Worm (Caenorhabditis elegans): ENCODE measurements around the gene F54D5.17.

F54D5.17 gene

DNA sequence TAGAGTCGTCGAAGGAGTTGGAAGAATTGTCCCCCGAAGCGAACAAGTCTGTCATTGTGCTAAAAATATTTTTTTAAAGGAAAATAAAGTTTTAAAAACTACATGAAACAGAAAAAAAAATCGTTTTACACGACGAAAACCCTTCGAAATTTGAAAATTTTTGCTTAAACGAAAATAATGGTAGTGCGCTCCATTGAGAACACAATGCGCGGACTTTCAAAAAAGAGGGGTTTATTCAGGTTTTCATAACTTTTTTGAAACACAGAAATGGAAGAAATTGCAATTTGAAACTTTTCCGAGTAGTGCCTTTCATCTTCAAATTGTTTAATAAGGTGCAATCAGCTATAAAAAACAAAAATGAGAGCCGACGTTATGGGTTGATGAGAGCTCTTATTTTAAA is 43.3 kb downstream of the F54D5.17 start, which contains the start of gene npp-5:
TSS of gene npp-5 (minus strand) at position 59 of the 400 bp plus-strand sequence.
- no peak for TF ChIP-seq nhr-27 (tag; optimal IDR thresholded peaks at IDR 0.05)
- TF ChIP-seq lin-54 (GFP tag; optimal IDR thresholded peaks at IDR 0.05) = peak; percentile 52
- TF ChIP-seq hmg-1.2 (GFP tag; IDR thresholded peaks at IDR 0.05) = no peak
- no peak for TF ChIP-seq rpc-1 (optimal IDR thresholded peaks at IDR 0.05)
- no peak for TF ChIP-seq rpc-1 (tag; optimal IDR thresholded peaks at IDR 0.05)
- no peak for TF ChIP-seq F23B12.7 (tag; optimal IDR thresholded peaks at IDR 0.05; ENCODE audit: insufficient read depth)
- no peak for TF ChIP-seq tbx-9 (tag; optimal IDR thresholded peaks at IDR 0.05; ENCODE audit: borderline replicate concordance)
- no peak for TF ChIP-seq unc-62 (GFP tag; optimal IDR thresholded peaks at IDR 0.05)
- TF ChIP-seq efl-1 (GFP tag; optimal IDR thresholded peaks at IDR 0.05) = peak; percentile 29
- TF ChIP-seq sdz-38 (tag; optimal IDR thresholded peaks at IDR 0.05) = no peak
- no peak for TF ChIP-seq madf-10 (tag; optimal IDR thresholded peaks at IDR 0.05)
- no peak for TF ChIP-seq ets-4 (GFP tag; optimal IDR thresholded peaks at IDR 0.05)
- TF ChIP-seq mcd-1 (GFP tag; IDR thresholded peaks at IDR 0.05) = peak; percentile 63; the same call in 1 of the 2 replicates
- TF ChIP-seq ceh-40 (GFP tag; IDR thresholded peaks at IDR 0.05) = no peak
- TF ChIP-seq B0336.3 (GFP tag; IDR thresholded peaks at IDR 0.05) = no peak
- TF ChIP-seq Y95B8A.8 (GFP tag; IDR thresholded peaks at IDR 0.05) = no peak
- TF ChIP-seq lsl-1 (GFP tag; optimal IDR thresholded peaks at IDR 0.05) = no peak

DNA sequence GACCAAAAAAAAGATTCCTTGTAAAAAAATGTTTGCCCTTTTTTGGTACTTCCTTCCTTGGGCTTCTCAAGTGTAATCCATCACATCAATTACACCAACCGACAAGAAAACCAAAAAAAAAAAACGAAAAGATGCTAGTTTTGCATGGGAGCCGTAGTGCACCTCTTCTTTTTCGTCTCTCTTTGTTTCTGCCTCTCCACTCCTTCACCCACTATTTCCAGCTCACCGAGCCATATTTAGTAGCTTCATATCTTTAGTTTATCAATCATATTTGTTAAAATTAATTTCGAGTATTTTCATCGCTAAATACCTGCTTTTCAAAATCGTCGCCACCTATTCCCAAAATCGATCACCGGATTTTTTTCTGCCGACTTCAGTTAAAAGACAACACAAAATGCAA is 44.3 kb downstream of the F54D5.17 start, which contains the start of gene F07A11.4:
TSS of gene F07A11.4 (plus strand) at position 301 of the 400 bp plus-strand sequence.
- TF ChIP-seq pbrm-1 (GFP tag; IDR thresholded peaks at IDR 0.05) = no peak
- TF ChIP-seq mcd-1 (GFP tag; IDR thresholded peaks at IDR 0.05) = no peak
- no peak for TF ChIP-seq K11D2.4 (GFP tag; IDR thresholded peaks at IDR 0.05)

DNA sequence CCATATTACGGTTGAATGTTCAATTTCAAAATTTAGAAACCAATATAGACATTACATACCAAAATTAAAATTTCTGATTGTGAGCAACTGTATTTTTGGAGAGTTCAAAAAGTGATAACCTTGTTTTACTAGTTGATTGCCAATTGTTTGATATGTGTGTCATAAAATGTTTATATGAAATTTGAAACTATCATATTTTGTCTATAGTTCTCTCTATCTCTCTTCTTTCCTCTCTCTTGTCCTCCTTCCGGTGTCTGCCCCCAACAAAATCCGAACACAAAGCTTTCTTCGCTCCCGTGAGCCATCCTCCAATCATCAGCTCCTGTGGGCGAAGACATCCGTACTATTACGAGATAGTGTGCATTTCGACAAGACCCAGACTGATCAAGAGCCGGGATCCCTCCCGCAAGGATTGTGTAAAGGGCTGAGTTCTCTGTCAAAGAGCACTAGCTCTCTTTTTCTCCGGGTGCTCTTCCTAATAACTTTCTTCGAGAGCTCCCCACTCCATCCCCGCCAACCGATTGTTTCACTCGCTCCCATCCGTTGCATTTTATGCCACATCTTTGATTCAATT is 46.0 kb downstream of the F54D5.17 start:
- TF ChIP-seq ztf-3 (GFP tag; optimal IDR thresholded peaks at IDR 0.05) (no peak), sea-2 (GFP tag; IDR thresholded peaks at IDR 0.05) (no peak), ztf-6 (GFP tag; IDR thresholded peaks at IDR 0.05) (no peak), K12H6.12 (tag; optimal IDR thresholded peaks at IDR 0.05) (no peak), zfh-2 (GFP tag; conservative IDR thresholded peaks at IDR 0.05) (peak; percentile 78)

DNA sequence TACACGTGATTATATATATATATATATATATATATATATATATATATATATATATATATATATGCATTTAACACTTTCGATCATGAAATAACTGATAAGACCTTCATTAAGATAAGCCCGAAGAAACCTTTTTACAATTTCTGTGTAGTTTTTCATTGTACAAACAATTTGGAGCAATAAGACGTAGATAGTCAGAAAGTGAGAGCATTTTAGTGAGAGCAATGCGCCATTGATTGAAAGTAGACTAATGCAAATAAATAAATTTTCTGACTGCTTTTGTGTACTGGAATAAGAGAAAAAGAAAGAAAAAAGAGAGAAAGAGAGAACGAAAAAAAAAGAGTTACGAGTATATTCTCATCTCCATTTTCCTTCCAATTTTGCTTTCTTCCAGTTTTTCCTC is 48.2 kb downstream of the F54D5.17 start:
- TF ChIP-seq nhr-80 (tag; optimal IDR thresholded peaks at IDR 0.05) (peak; percentile 67), die-1 (tag; optimal IDR thresholded peaks at IDR 0.05) (no peak)

All from whole organism, young adult.